Fruit fly (Drosophila melanogaster) whole organism, embryonic: ENCODE results near the gene tobi.
A peak's percentile ranks its signal among the peaks of the same experiment; 100 is the strongest.

Experiments
- ATbp ChIP-seq: fragments of 200-800 bp; sonication (Bioruptor generic); optimal IDR thresholded peaks from 2 replicates; lab custom pipeline; 2017; ENCODE audit warnings: missing biosample characterization, mild to moderate bottlenecking, missing genetic modification characterization, missing genetic modification reagents
- Ada2b ChIP-seq: fragments of 200-800 bp; sonication (Bioruptor generic); IDR thresholded peaks from 2 replicates; pipeline ENCODE4 v1.3.6; 2022; ENCODE audit warnings: missing biosample characterization, missing genetic modification characterization
- Awh ChIP-seq: fragments of 200-800 bp; sonication (Bioruptor generic); IDR thresholded peaks from 2 replicates; pipeline ENCODE4, ENCODE4 v1.3.6; 2022; ENCODE audit warnings: missing biosample characterization, missing genetic modification characterization
- Bteb2 ChIP-seq: fragments of 200-800 bp; sonication (Bioruptor generic); optimal IDR thresholded peaks from 2 replicates; lab custom pipeline; 2016; ENCODE audit warnings: missing biosample characterization, missing genetic modification characterization
- CG10366 ChIP-seq: fragments of 200-800 bp; sonication (Bioruptor generic); IDR thresholded peaks from 2 replicates; pipeline ENCODE4 v1.3.6; 2022; ENCODE audit warnings: missing biosample characterization, missing genetic modification characterization
- CG11085 ChIP-seq: fragments of 200-800 bp; sonication (Bioruptor generic); IDR thresholded peaks from 2 replicates; pipeline ENCODE4 v1.3.6; 2022; ENCODE audit warnings: missing biosample characterization, missing genetic modification characterization
- CG11456 ChIP-seq: fragments of 200-800 bp; sonication (Bioruptor generic); IDR thresholded peaks from 3 replicates; pipeline ENCODE4 v1.3.6; 2022; ENCODE audit warnings: missing biosample characterization, missing genetic modification characterization
- CG15011 ChIP-seq: fragments of 200-800 bp; sonication (Bioruptor generic); optimal IDR thresholded peaks from 3 replicates; lab custom pipeline; 2018; ENCODE audit warnings: missing biosample characterization, mild to moderate bottlenecking, missing genetic modification characterization
- CG15269 ChIP-seq: fragments of 200-800 bp; sonication (Bioruptor generic); optimal IDR thresholded peaks from 2 replicates; lab custom pipeline; 2018; ENCODE audit warnings: missing biosample characterization, mild to moderate bottlenecking, missing genetic modification characterization, moderate library complexity
- CG17802 ChIP-seq: fragments of 200-800 bp; sonication (Bioruptor generic); optimal IDR thresholded peaks from 2 replicates; lab custom pipeline; 2018; ENCODE audit warnings: missing biosample characterization, mild to moderate bottlenecking, missing genetic modification characterization, moderate library complexity
- CG1832 ChIP-seq: fragments of 200-800 bp; sonication (Bioruptor generic); optimal IDR thresholded peaks from 2 replicates; lab custom pipeline; 2017; ENCODE audit warnings: missing biosample characterization, mild to moderate bottlenecking, missing genetic modification characterization, inconsistent platforms
- CG30431 ChIP-seq: fragments of 200-800 bp; sonication (Bioruptor generic); optimal IDR thresholded peaks from 2 replicates; lab custom pipeline; 2017; ENCODE audit warnings: missing biosample characterization, missing genetic modification characterization
- CG32532 ChIP-seq: fragments of 200-800 bp; sonication (Bioruptor generic); IDR thresholded peaks from 2 replicates; pipeline ENCODE4 v1.3.6; 2022; ENCODE audit warnings: missing biosample characterization, missing genetic modification characterization
- CG42726 ChIP-seq: fragments of 200-800 bp; sonication (Bioruptor generic); IDR thresholded peaks from 2 replicates; pipeline ENCODE4 v1.3.6; 2022; ENCODE audit warnings: missing biosample characterization, missing genetic modification characterization; ENCODE audit not compliant: partially characterized antibody
- CG43689 ChIP-seq: fragments of 200-800 bp; sonication (Bioruptor generic); IDR thresholded peaks from 2 replicates; pipeline ENCODE4 v1.3.6; 2022; ENCODE audit warnings: missing biosample characterization, missing genetic modification characterization
- CG4854 ChIP-seq: fragments of 200-800 bp; sonication (Bioruptor generic); optimal IDR thresholded peaks from 2 replicates; lab custom pipeline; 2016; ENCODE audit warnings: missing biosample characterization, missing genetic modification characterization, inconsistent platforms
- CG6254 ChIP-seq: fragments of 200-800 bp; sonication (Bioruptor generic); optimal IDR thresholded peaks from 3 replicates; lab custom pipeline; 2017; ENCODE audit warnings: mild to moderate bottlenecking, missing biosample characterization, missing genetic modification reagents, missing genetic modification characterization
- CG6683 ChIP-seq: fragments of 200-800 bp; sonication (Bioruptor generic); optimal IDR thresholded peaks from 2 replicates; lab custom pipeline; 2017; ENCODE audit warnings: missing biosample characterization, mild to moderate bottlenecking, missing genetic modification characterization, missing genetic modification reagents
- CG6854 ChIP-seq: fragments of 200-800 bp; sonication (Bioruptor generic); optimal IDR thresholded peaks from 3 replicates; lab custom pipeline; 2017; ENCODE audit warnings: missing biosample characterization, mild to moderate bottlenecking, missing genetic modification characterization
- CG7357 ChIP-seq: fragments of 200-800 bp; sonication (Bioruptor generic); IDR thresholded peaks from 3 replicates; pipeline ENCODE4 v1.3.6; 2022; ENCODE audit warnings: missing biosample characterization, missing genetic modification characterization
- CG7928 ChIP-seq: fragments of 200-800 bp; sonication (Bioruptor generic); optimal IDR thresholded peaks from 2 replicates; lab custom pipeline; 2017; ENCODE audit warnings: missing biosample characterization, mild to moderate bottlenecking, missing genetic modification characterization
- Dfd ChIP-seq, 2 experiments: fragments of >200 bp; optimal IDR thresholded peaks; 2 replicates each; lab custom pipeline; 2017; ENCODE audit warnings: missing biosample characterization in 2 of 2, missing genetic modification characterization in 2 of 2
- Dref ChIP-seq: fragments of 200-800 bp; sonication (Bioruptor generic); IDR thresholded peaks from 2 replicates; pipeline ENCODE4 v1.3.6; 2022; ENCODE audit warnings: missing biosample characterization, missing genetic modification characterization
- Elba2 ChIP-seq: fragments of 200-800 bp; sonication (Bioruptor generic); optimal IDR thresholded peaks from 3 replicates; lab custom pipeline; 2016; ENCODE audit warnings: missing biosample characterization, missing genetic modification characterization
- Fer3 ChIP-seq: fragments of 200-800 bp; sonication (Bioruptor generic); optimal IDR thresholded peaks from 2 replicates; lab custom pipeline; 2018; ENCODE audit warnings: missing biosample characterization, mild to moderate bottlenecking, missing genetic modification characterization, moderate library complexity
- Hr39 ChIP-seq: fragments of >200 bp; optimal IDR thresholded peaks from 2 replicates; lab custom pipeline; 2017
- Ptx1 ChIP-seq: fragments of 200-800 bp; sonication (Bioruptor generic); IDR thresholded peaks from 2 replicates; pipeline ENCODE4 v1.3.6; 2022; ENCODE audit warnings: missing biosample characterization, missing genetic modification characterization
- Rfx ChIP-seq: fragments of 200-800 bp; sonication (Bioruptor generic); IDR thresholded peaks from 2 replicates; pipeline ENCODE4 v1.3.6; 2022; ENCODE audit warnings: missing biosample characterization, missing genetic modification characterization
- Rx ChIP-seq: fragments of 200-800 bp; sonication (Bioruptor generic); IDR thresholded peaks from 2 replicates; pipeline ENCODE4 v1.3.6; 2022; ENCODE audit warnings: missing biosample characterization, missing genetic modification characterization
- Sox102F ChIP-seq: fragments of 200-800 bp; sonication (Bioruptor generic); optimal IDR thresholded peaks from 2 replicates; lab custom pipeline; 2018; ENCODE audit warnings: missing biosample characterization, mild to moderate bottlenecking, missing genetic modification characterization, moderate library complexity
- al ChIP-seq: fragments of 200-800 bp; sonication (Bioruptor generic); IDR thresholded peaks from 2 replicates; pipeline ENCODE4 v1.3.6; 2022; ENCODE audit warnings: missing biosample characterization, missing genetic modification characterization
- aop ChIP-seq: fragments of 200-800 bp; sonication (Bioruptor generic); IDR thresholded peaks from 2 replicates; pipeline ENCODE4 v1.3.6; 2022; ENCODE audit warnings: missing biosample characterization, missing genetic modification characterization
- dysf ChIP-seq: fragments of 200-800 bp; sonication (Bioruptor generic); IDR thresholded peaks from 3 replicates; pipeline ENCODE4 v1.3.6; 2022; ENCODE audit warnings: missing biosample characterization, missing genetic modification characterization
- exex ChIP-seq: fragments of 200-800 bp; sonication (Bioruptor generic); optimal IDR thresholded peaks from 4 replicates; lab custom pipeline; 2018; ENCODE audit warnings: missing biosample characterization, mild to moderate bottlenecking, missing genetic modification characterization, moderate library complexity
- grau ChIP-seq: fragments of 200-800 bp; optimal IDR thresholded peaks from 3 replicates; lab custom pipeline; 2019; ENCODE audit warnings: missing biosample characterization, mild to moderate bottlenecking, missing genetic modification characterization, moderate library complexity
- lmd ChIP-seq: fragments of 200-800 bp; sonication (Bioruptor generic); IDR thresholded peaks from 2 replicates; pipeline ENCODE4 v1.3.6; 2022; ENCODE audit warnings: missing biosample characterization, missing genetic modification characterization
- phol ChIP-seq: fragments of 200-800 bp; sonication (Bioruptor generic); optimal IDR thresholded peaks from 3 replicates; lab custom pipeline; 2018; ENCODE audit warnings: missing biosample characterization, mild to moderate bottlenecking, missing genetic modification characterization, moderate library complexity
- pnt ChIP-seq: fragments of 200-800 bp; sonication (Bioruptor generic); optimal IDR thresholded peaks from 3 replicates; lab custom pipeline; 2016; ENCODE audit warnings: missing biosample characterization, missing genetic modification characterization
- row ChIP-seq: fragments of 200-800 bp; sonication (Bioruptor generic); IDR thresholded peaks from 3 replicates; pipeline ENCODE4 v1.3.6; 2022; ENCODE audit warnings: missing biosample characterization, missing genetic modification characterization
- scrt ChIP-seq: fragments of 200-800 bp; sonication (Bioruptor generic); optimal IDR thresholded peaks from 2 replicates; lab custom pipeline; 2018; ENCODE audit warnings: missing biosample characterization, mild to moderate bottlenecking, missing genetic modification characterization, moderate library complexity
- shn ChIP-seq: fragments of 200-800 bp; sonication (Bioruptor generic); optimal IDR thresholded peaks from 3 replicates; lab custom pipeline; 2016; ENCODE audit warnings: missing biosample characterization, missing genetic modification characterization
- slbo ChIP-seq: fragments of 200-800 bp; sonication (Bioruptor generic); IDR thresholded peaks from 2 replicates; pipeline ENCODE4 v1.3.6; 2022; ENCODE audit warnings: missing biosample characterization, missing genetic modification characterization
- sug ChIP-seq: fragments of 200-800 bp; optimal IDR thresholded peaks from 2 replicates; lab custom pipeline; 2019; ENCODE audit warnings: missing biosample characterization, mild to moderate bottlenecking, missing genetic modification characterization, moderate library complexity
- tgo ChIP-seq: fragments of 200-800 bp; sonication (Bioruptor generic); IDR thresholded peaks from 3 replicates; pipeline ENCODE4 v1.3.6; 2022; ENCODE audit warnings: missing biosample characterization, missing genetic modification characterization
- trh ChIP-seq: fragments of 200-800 bp; sonication (Bioruptor generic); optimal IDR thresholded peaks from 2 replicates; lab custom pipeline; 2016; ENCODE audit warnings: missing biosample characterization, missing genetic modification characterization
- ttk ChIP-seq: fragments of 200-800 bp; sonication (Bioruptor generic); IDR thresholded peaks from 2 replicates; pipeline ENCODE4 v2.1.2; 2022; ENCODE audit warnings: missing biosample characterization, missing genetic modification characterization
- vnd ChIP-seq: fragments of 200-800 bp; sonication (Bioruptor generic); IDR thresholded peaks from 3 replicates; pipeline ENCODE4 v1.3.6; 2022; ENCODE audit warnings: missing biosample characterization, missing genetic modification characterization; ENCODE audit not compliant: partially characterized antibody
- zen2 ChIP-seq: fragments of 200-800 bp; sonication (Bioruptor generic); IDR thresholded peaks from 3 replicates; pipeline ENCODE4 v1.3.6; 2022; ENCODE audit warnings: missing biosample characterization, missing genetic modification characterization; ENCODE audit not compliant: partially characterized antibody

tobi gene

DNA sequence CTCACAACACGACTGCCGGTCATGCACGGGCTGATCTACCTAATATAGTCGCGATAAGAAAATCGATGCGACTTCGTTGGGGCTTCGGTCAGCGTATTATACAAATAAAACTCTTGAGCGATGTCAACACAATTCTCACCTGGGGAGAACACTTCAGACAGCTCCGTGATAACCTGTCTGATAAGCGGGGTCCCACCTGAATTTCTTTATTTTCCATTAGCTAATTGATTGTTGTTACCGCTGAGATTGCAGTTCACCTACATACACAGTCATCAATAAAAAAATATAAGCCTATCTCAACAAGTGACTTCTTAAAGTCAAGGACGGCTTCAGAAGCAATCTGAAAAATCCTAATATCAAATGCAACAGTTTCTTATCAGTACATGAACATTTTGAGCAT is at the start of gene tobi:
Gene tobi, minus strand, starts transcription at position 23 of the 400 bp plus-strand sequence.
- TF ChIP-seq vnd (GFP tag; lab: Robert Waterston, UW) (peak; percentile 19; the same call in 1 of the 3 replicates), CG6854 (no peak), exex (tag; lab: Kevin White, UChicago) (peak; percentile 72), sug (tag; lab: Kevin White, UChicago) (peak; percentile 89)

DNA sequence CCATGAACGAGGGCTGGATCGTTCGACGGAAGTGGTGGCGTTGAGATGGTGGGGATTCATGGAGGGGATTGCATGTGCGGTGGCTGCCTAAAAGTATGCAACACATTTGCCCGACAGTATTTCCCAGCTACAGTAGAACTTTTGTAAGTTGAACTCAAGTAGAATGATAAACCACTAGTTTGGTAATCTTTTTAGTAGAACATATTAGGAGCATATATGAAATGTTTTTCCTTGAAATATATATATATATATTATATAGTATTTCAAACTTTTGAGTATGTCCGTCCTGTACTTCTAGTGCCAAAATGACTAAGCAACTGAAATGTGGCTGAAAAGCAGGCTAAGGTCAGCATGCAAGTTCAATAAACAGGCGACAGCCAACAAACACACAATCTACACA is 41.8 kb upstream of the tobi start:
- TF ChIP-seq ttk (GFP tag; lab: Robert Waterston, UW), result 0 out of 2 replicates have a peak, but pooled peaks have one; percentile 12
- 0 out of 2 replicates have a peak, but pooled peaks have one; percentile 10 for TF ChIP-seq slbo (GFP tag; lab: Robert Waterston, UW)
- TF ChIP-seq row (GFP tag; lab: Robert Waterston, UW), result peak; percentile 47; the same call in 2 of the 3 replicates
- no peak for TF ChIP-seq CG6683 (GFP tag; lab: Kevin White, UChicago)
- 0 out of 2 replicates have a peak, but pooled peaks have one; percentile 17 for TF ChIP-seq CG32532 (GFP tag; lab: Robert Waterston, UW)
- no peak for TF ChIP-seq CG7928 (GFP tag; lab: Kevin White, UChicago)
- TF ChIP-seq ATbp (GFP tag; lab: Kevin White, UChicago), result no peak
- TF ChIP-seq zen2 (GFP tag; lab: Robert Waterston, UW), result peak; percentile 33; the same call in 1 of the 3 replicates
- 0 out of 3 replicates have a peak, but pooled peaks have one; percentile 23 for TF ChIP-seq CG7357 (GFP tag; lab: Robert Waterston, UW)
- TF ChIP-seq Rfx (GFP tag; lab: Robert Waterston, UW), result 0 out of 2 replicates have a peak, but pooled peaks have one; percentile 21
- no peak for TF ChIP-seq Bteb2 (GFP tag; lab: Kevin White, UChicago)
- no peak for TF ChIP-seq shn (GFP tag; lab: Kevin White, UChicago)
- no peak for TF ChIP-seq tgo
- 0 out of 2 replicates have a peak, but pooled peaks have one; percentile 12 for TF ChIP-seq Ptx1
- TF ChIP-seq al, result peak; percentile 24; the same call in 1 of the 2 replicates
- 0 out of 2 replicates have a peak, but pooled peaks have one; percentile 14 for TF ChIP-seq lmd
- no peak for TF ChIP-seq aop
- TF ChIP-seq CG15269 (tag; lab: Kevin White, UChicago), result peak; percentile 2
- no peak for TF ChIP-seq CG43689 (GFP tag; lab: Robert Waterston, UW)
- no peak for TF ChIP-seq CG15011
- peak; percentile 21 for TF ChIP-seq Sox102F (GFP tag; lab: Kevin White, UChicago)
- TF ChIP-seq CG42726 (GFP tag; lab: Robert Waterston, UW), result no peak
- TF ChIP-seq CG10366 (GFP tag; lab: Robert Waterston, UW), result 0 out of 2 replicates have a peak, but pooled peaks have one; percentile 25
- 0 out of 2 replicates have a peak, but pooled peaks have one; percentile 24 for TF ChIP-seq Ada2b (GFP tag; lab: Robert Waterston, UW)
- peak; percentile 9 for TF ChIP-seq Fer3
- TF ChIP-seq dysf (GFP tag; lab: Robert Waterston, UW), result 0 out of 3 replicates have a peak, but pooled peaks have one; percentile 23
- peak; percentile 69 for TF ChIP-seq grau
- TF ChIP-seq, all 482 proteins: peak for 17

DNA sequence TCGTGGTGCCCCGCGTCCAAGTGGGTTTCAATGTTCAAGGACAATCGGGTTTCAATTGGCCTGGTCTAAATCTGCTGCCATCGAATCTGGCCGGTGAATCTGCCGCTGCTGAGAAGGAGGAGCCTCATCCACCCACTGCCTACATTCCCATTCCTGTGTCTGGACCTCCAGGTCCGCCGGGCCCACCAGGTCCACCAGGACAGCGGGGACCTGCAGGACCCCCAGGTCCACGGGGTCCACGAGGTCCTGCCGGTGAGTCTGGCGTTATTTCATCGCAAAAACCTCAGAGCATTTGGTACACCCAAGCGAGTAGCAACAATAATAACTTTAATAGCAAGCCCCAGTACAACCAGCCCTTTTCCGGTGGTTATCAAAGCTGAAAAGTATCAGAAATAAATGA is 37.5 kb upstream of the tobi start:
- 0 out of 3 replicates have a peak, but pooled peaks have one; percentile 30 for TF ChIP-seq CG11456 (GFP tag; lab: Robert Waterston, UW)
- TF ChIP-seq Hr39 (lab: Kevin White, UChicago), result peak; percentile 49
- no peak for TF ChIP-seq Elba2 (GFP tag; lab: Kevin White, UChicago)

DNA sequence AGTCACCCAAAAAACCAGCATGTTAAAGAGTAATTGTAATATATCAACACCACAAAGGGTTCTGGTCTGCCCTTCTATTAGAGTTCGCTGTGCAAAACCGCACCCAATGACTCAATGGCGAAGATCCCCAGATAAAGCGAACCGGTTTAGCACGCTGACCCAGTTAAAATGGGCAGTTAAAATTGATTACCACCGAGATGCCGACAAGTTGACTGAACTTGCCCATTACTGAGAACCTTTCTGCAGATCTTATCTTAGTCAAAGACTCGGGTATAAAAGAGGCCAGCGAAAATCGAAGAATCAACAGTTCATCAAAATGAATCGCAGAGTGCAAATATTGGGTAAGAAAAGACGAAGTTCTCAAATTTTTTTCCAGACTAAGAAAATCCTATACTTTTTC is 36.7 kb upstream of the tobi start, which contains the start of gene CG31437:
Gene CG31437, plus strand, starts transcription at position 301 of the 400 bp plus-strand sequence.
- TF ChIP-seq CG6254 (no peak), Rx (no peak), CG4854 (GFP tag; lab: Kevin White, UChicago) (no peak), CG11456 (GFP tag; lab: Robert Waterston, UW) (no peak), Dref (GFP tag; lab: Robert Waterston, UW) (no peak), phol (tag; lab: Kevin White, UChicago) (no peak), scrt (no peak), trh (GFP tag; lab: Kevin White, UChicago) (no peak), pnt (GFP tag; lab: Kevin White, UChicago) (no peak), CG17802 (tag; lab: Kevin White, UChicago) (no peak), CG11085 (GFP tag; lab: Robert Waterston, UW) (no peak), Dfd (GFP tag; optimal IDR thresholded peaks at IDR 0.05; lab: Kevin White, UChicago) (no peak), CG1832 (no peak), Awh (GFP tag; lab: Robert Waterston, UW) (no peak), CG30431 (GFP tag; lab: Kevin White, UChicago) (no peak)
